Fruit fly (Drosophila melanogaster) whole organism, embryonic: Measurements from ENCODE around the gene CG13386.

Experiments
- Awh ChIP-seq: fragments of 200-800 bp; sonication (Bioruptor generic); IDR thresholded peaks from 2 replicates; pipeline ENCODE4, ENCODE4 v1.3.6; 2022; ENCODE audit warnings: missing biosample characterization, missing genetic modification characterization
- CG1024 ChIP-seq: fragments of 200-800 bp; sonication (Bioruptor generic); IDR thresholded peaks from 2 replicates; pipeline ENCODE4 v1.3.6; 2022; ENCODE audit warnings: missing biosample characterization, missing genetic modification characterization
- CG10565 ChIP-seq: fragments of 200-800 bp; sonication (Bioruptor generic); optimal IDR thresholded peaks from 3 replicates; lab custom pipeline; 2016; ENCODE audit warnings: missing biosample characterization, mild to moderate bottlenecking, missing genetic modification characterization
- CG15269 ChIP-seq: fragments of 200-800 bp; sonication (Bioruptor generic); optimal IDR thresholded peaks from 2 replicates; lab custom pipeline; 2018; ENCODE audit warnings: missing biosample characterization, mild to moderate bottlenecking, missing genetic modification characterization, moderate library complexity
- CG17359 ChIP-seq: fragments of 200-800 bp; sonication (Bioruptor generic); optimal IDR thresholded peaks from 3 replicates; lab custom pipeline; 2018; ENCODE audit warnings: missing biosample characterization, mild to moderate bottlenecking, missing genetic modification characterization, moderate library complexity
- CG2712 ChIP-seq: fragments of 200-800 bp; optimal IDR thresholded peaks from 3 replicates; lab custom pipeline; 2019; ENCODE audit warnings: missing biosample characterization, mild to moderate bottlenecking, missing genetic modification characterization, moderate library complexity
- CG3726 ChIP-seq: fragments of 200-800 bp; sonication (Bioruptor generic); IDR thresholded peaks from 3 replicates; pipeline ENCODE4, ENCODE4 v1.3.6; 2022; ENCODE audit warnings: missing biosample characterization, missing genetic modification characterization
- CG3847 ChIP-seq: fragments of 200-800 bp; sonication (Bioruptor generic); IDR thresholded peaks from 2 replicates; pipeline ENCODE4 v1.3.6; 2022; ENCODE audit warnings: missing biosample characterization, missing genetic modification characterization
- CG4707 ChIP-seq: fragments of 200-800 bp; sonication (Bioruptor generic); optimal IDR thresholded peaks from 2 replicates; lab custom pipeline; 2018; ENCODE audit warnings: missing biosample characterization, mild to moderate bottlenecking, missing genetic modification characterization, moderate library complexity
- CG5953 ChIP-seq: fragments of 200-800 bp; sonication (Bioruptor generic); IDR thresholded peaks from 2 replicates; pipeline ENCODE4 v1.3.6; 2022; ENCODE audit warnings: missing biosample characterization, missing genetic modification characterization
- CG6175 ChIP-seq: fragments of 200-800 bp; sonication (Bioruptor generic); IDR thresholded peaks from 3 replicates; pipeline ENCODE4 v1.3.6; 2022; ENCODE audit warnings: missing biosample characterization, missing genetic modification characterization
- CG7928 ChIP-seq: fragments of 200-800 bp; sonication (Bioruptor generic); optimal IDR thresholded peaks from 2 replicates; lab custom pipeline; 2017; ENCODE audit warnings: missing biosample characterization, mild to moderate bottlenecking, missing genetic modification characterization
- CG9215 ChIP-seq: fragments of 200-800 bp; sonication (Bioruptor generic); IDR thresholded peaks from 2 replicates; pipeline ENCODE4 v1.3.6; 2022; ENCODE audit warnings: missing biosample characterization, missing genetic modification characterization
- CHES-1-like ChIP-seq: fragments of 200-800 bp; sonication (Bioruptor generic); optimal IDR thresholded peaks from 2 replicates; lab custom pipeline; 2016; ENCODE audit warnings: missing biosample characterization, missing genetic modification characterization
- CoRest ChIP-seq: fragments of 200-800 bp; sonication (Bioruptor generic); optimal IDR thresholded peaks from 3 replicates; lab custom pipeline; 2018; ENCODE audit warnings: missing biosample characterization, mild to moderate bottlenecking, missing genetic modification characterization, moderate library complexity
- D ChIP-seq, 2 experiments: fragments of 200-800 bp in 1 of 2; fragments of >200 bp in 1 of 2; sonication (Bioruptor generic) in 1 of 2; optimal IDR thresholded peaks; 2 replicates in 1 of 2; 3 replicates in 1 of 2; lab custom pipeline; 2017; ENCODE audit warnings: mild to moderate bottlenecking in 1 of 2, missing biosample characterization in 1 of 2, missing genetic modification characterization in 1 of 2, missing genetic modification reagents in 1 of 2
- Dek ChIP-seq: fragments of 200-800 bp; sonication (Bioruptor generic); optimal IDR thresholded peaks from 3 replicates; lab custom pipeline; 2019; ENCODE audit warnings: missing biosample characterization, mild to moderate bottlenecking, missing genetic modification characterization, moderate library complexity
- Dip3 ChIP-seq: fragments of 200-800 bp; sonication (Bioruptor generic); optimal IDR thresholded peaks from 3 replicates; lab custom pipeline; 2016; ENCODE audit warnings: missing biosample characterization, missing genetic modification characterization
- Dref ChIP-seq: fragments of 200-800 bp; sonication (Bioruptor generic); IDR thresholded peaks from 2 replicates; pipeline ENCODE4 v1.3.6; 2022; ENCODE audit warnings: missing biosample characterization, missing genetic modification characterization
- Ets97D ChIP-seq: fragments of 200-800 bp; sonication (Bioruptor generic); optimal IDR thresholded peaks from 3 replicates; lab custom pipeline; 2016; ENCODE audit warnings: missing biosample characterization, missing genetic modification characterization
- Fer3 ChIP-seq: fragments of 200-800 bp; sonication (Bioruptor generic); optimal IDR thresholded peaks from 2 replicates; lab custom pipeline; 2018; ENCODE audit warnings: missing biosample characterization, mild to moderate bottlenecking, missing genetic modification characterization, moderate library complexity
- Hmx ChIP-seq: fragments of 200-800 bp; sonication (Bioruptor generic); optimal IDR thresholded peaks from 2 replicates; lab custom pipeline; 2016; ENCODE audit warnings: missing biosample characterization, missing genetic modification characterization
- Hr3 ChIP-seq: fragments of 200-800 bp; sonication (Bioruptor generic); optimal IDR thresholded peaks from 3 replicates; lab custom pipeline; 2016; ENCODE audit warnings: missing biosample characterization, missing genetic modification characterization
- Mes4 ChIP-seq: fragments of 200-800 bp; sonication (Bioruptor generic); optimal IDR thresholded peaks from 2 replicates; lab custom pipeline; 2016; ENCODE audit warnings: missing biosample characterization, missing genetic modification characterization
- NK7.1 ChIP-seq: fragments of 200-800 bp; sonication (Bioruptor generic); optimal IDR thresholded peaks from 3 replicates; lab custom pipeline; 2016; ENCODE audit warnings: missing biosample characterization, missing genetic modification characterization
- Neu2 ChIP-seq: fragments of 200-800 bp; sonication (Bioruptor generic); optimal IDR thresholded peaks from 3 replicates; lab custom pipeline; 2016; ENCODE audit warnings: missing biosample characterization, missing genetic modification characterization, borderline replicate concordance
- Sox100B ChIP-seq: fragments of 200-800 bp; sonication (Bioruptor generic); optimal IDR thresholded peaks from 3 replicates; lab custom pipeline; 2018; ENCODE audit warnings: missing biosample characterization, mild to moderate bottlenecking, missing genetic modification characterization
- YL-1 ChIP-seq: fragments of 200-800 bp; sonication (Bioruptor generic); optimal IDR thresholded peaks from 3 replicates; lab custom pipeline; 2017; ENCODE audit warnings: missing biosample characterization, mild to moderate bottlenecking, missing genetic modification characterization
- crc ChIP-seq: fragments of 200-800 bp; sonication (Bioruptor generic); optimal IDR thresholded peaks from 2 replicates; lab custom pipeline; 2016; ENCODE audit warnings: missing biosample characterization, missing genetic modification characterization
- da ChIP-seq: fragments of 200-800 bp; sonication (Bioruptor generic); optimal IDR thresholded peaks from 2 replicates; lab custom pipeline; 2016; ENCODE audit warnings: missing biosample characterization, missing genetic modification characterization
- disco-r ChIP-seq: fragments of 200-800 bp; sonication (Bioruptor generic); optimal IDR thresholded peaks from 2 replicates; lab custom pipeline; 2016; ENCODE audit warnings: missing biosample characterization, missing genetic modification characterization
- dysf ChIP-seq: fragments of 200-800 bp; sonication (Bioruptor generic); IDR thresholded peaks from 3 replicates; pipeline ENCODE4 v1.3.6; 2022; ENCODE audit warnings: missing biosample characterization, missing genetic modification characterization
- exex ChIP-seq: fragments of 200-800 bp; sonication (Bioruptor generic); optimal IDR thresholded peaks from 4 replicates; lab custom pipeline; 2018; ENCODE audit warnings: missing biosample characterization, mild to moderate bottlenecking, missing genetic modification characterization, moderate library complexity
- fu2 ChIP-seq: fragments of 200-800 bp; sonication (Bioruptor generic); optimal IDR thresholded peaks from 2 replicates; lab custom pipeline; 2016; ENCODE audit warnings: missing biosample characterization, missing genetic modification characterization
- grau ChIP-seq: fragments of 200-800 bp; optimal IDR thresholded peaks from 3 replicates; lab custom pipeline; 2019; ENCODE audit warnings: missing biosample characterization, mild to moderate bottlenecking, missing genetic modification characterization, moderate library complexity
- hbn ChIP-seq: fragments of 200-800 bp; sonication (Bioruptor generic); IDR thresholded peaks from 2 replicates; pipeline ENCODE4 v1.3.6; 2022; ENCODE audit warnings: missing biosample characterization, missing genetic modification characterization; ENCODE audit not compliant: partially characterized antibody
- jing ChIP-seq: fragments of 200-800 bp; sonication (Bioruptor generic); optimal IDR thresholded peaks from 2 replicates; lab custom pipeline; 2018; ENCODE audit warnings: missing biosample characterization, mild to moderate bottlenecking, missing genetic modification characterization
- lola ChIP-seq, 3 experiments: fragments of >200 bp in 2 of 3; fragments of 200-800 bp in 1 of 3; sonication (Bioruptor generic) in 1 of 3; optimal IDR thresholded peaks; 2 replicates each; lab custom pipeline; 2017 to 2019; ENCODE audit warnings: missing biosample characterization in 3 of 3, missing genetic modification characterization in 3 of 3, mild to moderate bottlenecking in 1 of 3, moderate library complexity in 1 of 3
- mam ChIP-seq: fragments of 200-800 bp; sonication (Bioruptor generic); optimal IDR thresholded peaks from 3 replicates; lab custom pipeline; 2016; ENCODE audit warnings: missing biosample characterization, missing genetic modification characterization
- pfk ChIP-seq: fragments of 200-800 bp; sonication (Bioruptor generic); optimal IDR thresholded peaks from 2 replicates; lab custom pipeline; 2018; ENCODE audit warnings: missing biosample characterization, mild to moderate bottlenecking, missing genetic modification characterization, moderate library complexity
- rib ChIP-seq: fragments of 200-800 bp; sonication (Bioruptor generic); IDR thresholded peaks from 2 replicates; pipeline ENCODE4 v1.3.6; 2022; ENCODE audit warnings: missing biosample characterization, missing genetic modification characterization
- seq ChIP-seq: fragments of 200-800 bp; sonication (Bioruptor generic); IDR thresholded peaks from 2 replicates; pipeline ENCODE4 v1.3.6; 2022; ENCODE audit warnings: missing biosample characterization, missing genetic modification characterization
- sima ChIP-seq: fragments of 200-800 bp; sonication (Bioruptor generic); optimal IDR thresholded peaks from 2 replicates; lab custom pipeline; 2016; ENCODE audit warnings: missing biosample characterization, missing genetic modification characterization
- sisA ChIP-seq: fragments of 200-800 bp; sonication (Bioruptor generic); IDR thresholded peaks from 2 replicates; pipeline ENCODE4 v1.3.6; 2022; ENCODE audit warnings: missing biosample characterization, missing genetic modification characterization
- sqz ChIP-seq: fragments of 200-800 bp; sonication (Bioruptor generic); optimal IDR thresholded peaks from 3 replicates; lab custom pipeline; 2018; ENCODE audit warnings: missing biosample characterization, mild to moderate bottlenecking, missing genetic modification characterization
- stwl ChIP-seq: fragments of 200-800 bp; sonication (Bioruptor generic); optimal IDR thresholded peaks from 3 replicates; lab custom pipeline; 2018; ENCODE audit warnings: missing biosample characterization, mild to moderate bottlenecking, missing genetic modification characterization, moderate library complexity
- tio ChIP-seq: fragments of 200-800 bp; sonication (Bioruptor generic); optimal IDR thresholded peaks from 2 replicates; lab custom pipeline; 2017; ENCODE audit warnings: missing biosample characterization, missing genetic modification characterization, inconsistent platforms
- trh ChIP-seq: fragments of 200-800 bp; sonication (Bioruptor generic); optimal IDR thresholded peaks from 2 replicates; lab custom pipeline; 2016; ENCODE audit warnings: missing biosample characterization, missing genetic modification characterization

Gene CG13386

dm6 chr2L:8370364-8371326, 28.2 kb upstream of the CG13386 start, which contains the start of gene CG17292 (continued):
- TF ChIP-seq Sox100B (GFP tag; lab: Kevin White, UChicago) = peak; percentile 5
- no peak for TF ChIP-seq sima (GFP tag; lab: Kevin White, UChicago)
- TF ChIP-seq Mes4 (GFP tag; lab: Kevin White, UChicago) = peak; percentile 27
- peak; percentile 56; the same call in 2 of the 3 replicates for TF ChIP-seq dysf
- peak; percentile 38 for TF ChIP-seq CG17359 (tag; lab: Kevin White, UChicago)
- TF ChIP-seq CHES-1-like = peak; percentile 27
- peak; percentile 43 for TF ChIP-seq YL-1 (GFP tag; lab: Kevin White, UChicago)
- TF ChIP-seq NK7.1 (GFP tag; lab: Kevin White, UChicago) = peak; percentile 21
- TF ChIP-seq Hmx (GFP tag; lab: Kevin White, UChicago) = no peak
- TF ChIP-seq CG15269 (tag; lab: Kevin White, UChicago) = peak; percentile 63
- TF ChIP-seq rib (GFP tag; lab: Robert Waterston, UW) = peak; percentile 92
- peak; percentile 62 for TF ChIP-seq stwl (tag; lab: Kevin White, UChicago)
- TF ChIP-seq jing (GFP tag; lab: Kevin White, UChicago) = no peak
- no peak for TF ChIP-seq Neu2
- TF ChIP-seq CG10565 (GFP tag; lab: Kevin White, UChicago) = no peak
- TF ChIP-seq Dek = peak; percentile 66
- peak; percentile 16 for TF ChIP-seq CoRest (tag; lab: Kevin White, UChicago)
- TF ChIP-seq pfk (GFP tag; lab: Kevin White, UChicago) = peak; percentile 6
- no peak for TF ChIP-seq da
- no peak for TF ChIP-seq tio (GFP tag; lab: Kevin White, UChicago)
- TF ChIP-seq Hr3 (GFP tag; lab: Kevin White, UChicago) = no peak
- TF ChIP-seq Fer3 = peak; percentile 30
- TF ChIP-seq sisA (GFP tag; lab: Robert Waterston, UW) = peak; percentile 37
- no peak for TF ChIP-seq fu2 (GFP tag; lab: Kevin White, UChicago)
- TF ChIP-seq Dip3 (GFP tag; lab: Kevin White, UChicago) = peak; percentile 32
- TF ChIP-seq CG7928 (GFP tag; lab: Kevin White, UChicago) = peak; percentile 28
- peak; percentile 36 for TF ChIP-seq Ets97D (GFP tag; lab: Kevin White, UChicago)
- TF ChIP-seq crc (GFP tag; lab: Kevin White, UChicago) = no peak
- TF ChIP-seq CG3847 (GFP tag; lab: Robert Waterston, UW) = peak; percentile 61
- TF ChIP-seq CG1024 (GFP tag; lab: Robert Waterston, UW) = peak; percentile 67
- TF ChIP-seq hbn (GFP tag; lab: Robert Waterston, UW) = peak; percentile 76
- TF ChIP-seq exex (tag; lab: Kevin White, UChicago) = peak; percentile 94
- TF ChIP-seq Dref (GFP tag; lab: Robert Waterston, UW) = peak; percentile 88
- TF ChIP-seq seq (GFP tag; lab: Robert Waterston, UW) = peak; percentile 43; the same call in 1 of the 2 replicates
- TF ChIP-seq CG5953 (GFP tag; lab: Robert Waterston, UW) = peak; percentile 43; the same call in 1 of the 2 replicates
- TF ChIP-seq mam (GFP tag; lab: Kevin White, UChicago) = peak; percentile 3
- TF ChIP-seq CG3726 (GFP tag; lab: Robert Waterston, UW) = no peak
- TF ChIP-seq CG2712 = peak; percentile 15
- no peak for TF ChIP-seq lola (GFP tag; optimal IDR thresholded peaks at IDR 0.05; lab: Kevin White, UChicago)
- peak; percentile 77; the same call in 1 of the 2 replicates for TF ChIP-seq Awh (GFP tag; lab: Robert Waterston, UW)
- TF ChIP-seq D (optimal IDR thresholded peaks at IDR 0.05; lab: Kevin White, UChicago) = no peak
- no peak for TF ChIP-seq D (GFP tag; optimal IDR thresholded peaks at IDR 0.05; lab: Kevin White, UChicago)
- no peak for TF ChIP-seq sqz (GFP tag; lab: Kevin White, UChicago)
- TF ChIP-seq CG9215 (GFP tag; lab: Robert Waterston, UW) = no peak
- peak; percentile 58; the same call in 2 of the 3 replicates for TF ChIP-seq CG6175 (GFP tag; lab: Robert Waterston, UW)
- TF ChIP-seq disco-r = no peak
- TF ChIP-seq trh = no peak
- peak; percentile 39 for TF ChIP-seq grau (tag; lab: Kevin White, UChicago)
- TF ChIP-seq CG4707 (GFP tag; lab: Kevin White, UChicago) = no peak
